Fruit fly (Drosophila melanogaster): ENCODE results near the gene Cubn2.

The Cubn2 gene

dm6 chr3L:11819639-11820456 is 5.3 kb upstream of the Cubn2 start (continued):
- TF ChIP-seq pb (GFP tag; optimal IDR thresholded peaks at IDR 0.05): no peak
- TF ChIP-seq br (optimal IDR thresholded peaks at IDR 0.05): no peak
- no peak for TF ChIP-seq CG2202 (tag; optimal IDR thresholded peaks at IDR 0.05)
- TF ChIP-seq CG6683 (GFP tag; optimal IDR thresholded peaks at IDR 0.05): no peak
- no peak for TF ChIP-seq bbx (GFP tag; IDR thresholded peaks at IDR 0.05; ENCODE audit: partially characterized antibody)
- no peak for TF ChIP-seq CG33213 (GFP tag; optimal IDR thresholded peaks at IDR 0.05)
- no peak for TF ChIP-seq Spps (tag; optimal IDR thresholded peaks at IDR 0.05)
- TF ChIP-seq Lhr (GFP tag; optimal IDR thresholded peaks at IDR 0.05): no peak
- no peak for TF ChIP-seq Oaz (GFP tag; IDR thresholded peaks at IDR 0.05)
- peak; percentile 10 for TF ChIP-seq Hr3 (GFP tag; optimal IDR thresholded peaks at IDR 0.05)
- TF ChIP-seq Hand (GFP tag; optimal IDR thresholded peaks at IDR 0.05): peak; percentile 25
- no peak for TF ChIP-seq ham (GFP tag; IDR thresholded peaks at IDR 0.05)
- no peak for TF ChIP-seq Mrtf (GFP tag; IDR thresholded peaks at IDR 0.05)
- TF ChIP-seq CG13296 (GFP tag; optimal IDR thresholded peaks at IDR 0.05): no peak
- TF ChIP-seq CG10565 (GFP tag; optimal IDR thresholded peaks at IDR 0.05): no peak
- peak; percentile 26; the same call in 1 of the 3 replicates for TF ChIP-seq dysf (GFP tag; IDR thresholded peaks at IDR 0.05)
- TF ChIP-seq CG18262 (tag; optimal IDR thresholded peaks at IDR 0.05): peak; percentile 24
- no peak for TF ChIP-seq CG4424 (GFP tag; optimal IDR thresholded peaks at IDR 0.05)
- no peak for TF ChIP-seq repo (GFP tag; optimal IDR thresholded peaks at IDR 0.05)
- peak; percentile 54 for TF ChIP-seq mirr (GFP tag; optimal IDR thresholded peaks at IDR 0.05)
- TF ChIP-seq tup (GFP tag; optimal IDR thresholded peaks at IDR 0.05): no peak
- TF ChIP-seq CG13894 (tag; optimal IDR thresholded peaks at IDR 0.05): no peak
- peak; percentile 4 for TF ChIP-seq tin (GFP tag; optimal IDR thresholded peaks at IDR 0.05)
- TF ChIP-seq z (GFP tag; IDR thresholded peaks at IDR 0.05): no peak
- TF ChIP-seq lbe (GFP tag; optimal IDR thresholded peaks at IDR 0.05): peak; percentile 52
- no peak for TF ChIP-seq usp (GFP tag; optimal IDR thresholded peaks at IDR 0.05)
- TF ChIP-seq CG2875 (GFP tag; optimal IDR thresholded peaks at IDR 0.05): no peak
- no peak for TF ChIP-seq Abd-B (GFP tag; optimal IDR thresholded peaks at IDR 0.05)
- TF ChIP-seq CG34224 (GFP tag; IDR thresholded peaks at IDR 0.05; ENCODE audit: partially characterized antibody): no peak
- no peak for TF ChIP-seq C15 (GFP tag; IDR thresholded peaks at IDR 0.05)
- TF ChIP-seq Taf1 (GFP tag; IDR thresholded peaks at IDR 0.05): 0 out of 2 replicates have a peak, but pooled peaks have one; percentile 18
- no peak for TF ChIP-seq Myb (GFP tag; optimal IDR thresholded peaks at IDR 0.05)
- no peak for TF ChIP-seq Neu2 (GFP tag; optimal IDR thresholded peaks at IDR 0.05; ENCODE audit: borderline replicate concordance)
- 0 out of 2 replicates have a peak, but pooled peaks have one; percentile 32 for TF ChIP-seq CG11247 (GFP tag; IDR thresholded peaks at IDR 0.05)
- TF ChIP-seq pum (GFP tag; optimal IDR thresholded peaks at IDR 0.05): no peak
- no peak for TF ChIP-seq rib (GFP tag; IDR thresholded peaks at IDR 0.05)
- TF ChIP-seq sug (tag; optimal IDR thresholded peaks at IDR 0.05): peak; percentile 51
- TF ChIP-seq Max (GFP tag; optimal IDR thresholded peaks at IDR 0.05): peak; percentile 27
- TF ChIP-seq ken (GFP tag; IDR thresholded peaks at IDR 0.05): no peak
- peak; percentile 4 for TF ChIP-seq CG31365 (tag; optimal IDR thresholded peaks at IDR 0.05)
- TF ChIP-seq Hmx (GFP tag; optimal IDR thresholded peaks at IDR 0.05): no peak
- TF ChIP-seq dmrt11E (tag; optimal IDR thresholded peaks at IDR 0.05): no peak
- no peak for TF ChIP-seq CG42726 (GFP tag; IDR thresholded peaks at IDR 0.05; ENCODE audit: partially characterized antibody)
- TF ChIP-seq CG4730 (GFP tag; IDR thresholded peaks at IDR 0.05): no peak
- peak; percentile 13; the same call in 1 of the 2 replicates for TF ChIP-seq tna (GFP tag; IDR thresholded peaks at IDR 0.05; ENCODE audit: partially characterized antibody)
- no peak for TF ChIP-seq CG8290 (GFP tag; optimal IDR thresholded peaks at IDR 0.05)
- no peak for TF ChIP-seq CG8290 (tag; optimal IDR thresholded peaks at IDR 0.05)
- TF ChIP-seq Atf-2 (GFP tag; optimal IDR thresholded peaks at IDR 0.05): peak; percentile 17
- TF ChIP-seq ci (GFP tag; IDR thresholded peaks at IDR 0.05): peak; percentile 65; the same call in 2 of the 3 replicates
- peak; percentile 25 for TF ChIP-seq trem (tag; optimal IDR thresholded peaks at IDR 0.05)
